Worm (Caenorhabditis elegans): ENCODE measurements around the gene atg-7.

DNA sequence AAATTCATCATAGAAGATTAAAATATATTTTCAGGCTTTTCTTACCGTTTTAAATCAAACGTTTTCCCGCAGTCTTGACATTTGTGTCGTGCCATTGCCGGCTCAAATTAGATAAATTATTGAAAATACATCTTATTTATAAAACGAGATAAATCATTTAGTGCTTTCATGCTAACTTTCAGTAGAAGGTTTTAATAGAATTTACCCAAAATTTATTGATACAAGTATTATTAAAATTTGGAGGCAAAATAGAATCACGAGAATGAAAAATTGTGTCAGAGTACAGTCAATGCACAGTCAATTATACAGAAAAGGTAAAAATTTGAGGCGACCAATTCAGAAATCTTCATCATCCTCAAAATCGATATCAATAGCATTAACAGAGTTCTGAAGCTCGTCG, 2.4 kb downstream of the atg-7 start, which contains the start of gene Y5F2A.4:
- no peak for TF ChIP-seq cog-1 (tag; optimal IDR thresholded peaks at IDR 0.05)
- TF ChIP-seq med-1 (GFP tag; optimal IDR thresholded peaks at IDR 0.05; ENCODE audit: insufficient read depth): no peak
- TF ChIP-seq ztf-29 (GFP tag; IDR thresholded peaks at IDR 0.05): no peak
- no peak for TF ChIP-seq ztf-23 (GFP tag; IDR thresholded peaks at IDR 0.05)
- no peak for TF ChIP-seq klf-2 (GFP tag; conservative IDR thresholded peaks at IDR 0.05)
- TF ChIP-seq flt-1 (GFP tag; IDR thresholded peaks at IDR 0.05): no peak
- no peak for TF ChIP-seq ref-1 (GFP tag; conservative IDR thresholded peaks at IDR 0.05)
- no peak for TF ChIP-seq T22C8.4 (GFP tag; IDR thresholded peaks at IDR 0.05)
- TF ChIP-seq tab-1 (GFP tag; IDR thresholded peaks at IDR 0.05): no peak
